Fruit fly (Drosophila melanogaster): ENCODE data around the gene brv1.

brv1 gene

dm6 chr3L:19495991-19496588, 9.8 kb upstream of the brv1 start:
- TF ChIP-seq CG2202 (tag; optimal IDR thresholded peaks at IDR 0.05) (no peak), mam (GFP tag; optimal IDR thresholded peaks at IDR 0.05) (no peak), Sin3A (optimal IDR thresholded peaks at IDR 0.05) (no peak), CG34422 (GFP tag; IDR thresholded peaks at IDR 0.05) (no peak), Chrac-16 (GFP tag; optimal IDR thresholded peaks at IDR 0.05) (no peak), Ptx1 (GFP tag; IDR thresholded peaks at IDR 0.05) (no peak), CG6175 (GFP tag; IDR thresholded peaks at IDR 0.05) (no peak), yki (optimal IDR thresholded peaks at IDR 0.05) (no peak), CG12744 (GFP tag; optimal IDR thresholded peaks at IDR 0.05) (no peak), abd-A (tag; optimal IDR thresholded peaks at IDR 0.05) (no peak), mirr (GFP tag; optimal IDR thresholded peaks at IDR 0.05) (peak; percentile 24), CG12391 (tag; optimal IDR thresholded peaks at IDR 0.05) (no peak), CG42726 (GFP tag; IDR thresholded peaks at IDR 0.05; ENCODE audit: partially characterized antibody) (no peak), CG2712 (tag; optimal IDR thresholded peaks at IDR 0.05) (no peak), CG15601 (tag; optimal IDR thresholded peaks at IDR 0.05) (no peak), danr (GFP tag; IDR thresholded peaks at IDR 0.05) (no peak), Rx (GFP tag; IDR thresholded peaks at IDR 0.05) (no peak), Eip74EF (GFP tag; optimal IDR thresholded peaks at IDR 0.05) (no peak), CG17385 (GFP tag; optimal IDR thresholded peaks at IDR 0.05) (no peak), sr (GFP tag; IDR thresholded peaks at IDR 0.05) (no peak), br (optimal IDR thresholded peaks at IDR 0.05) (no peak), ara (GFP tag; IDR thresholded peaks at IDR 0.05) (no peak), stc (GFP tag; IDR thresholded peaks at IDR 0.05) (no peak), CG10209 (GFP tag; optimal IDR thresholded peaks at IDR 0.05) (no peak), z (GFP tag; IDR thresholded peaks at IDR 0.05) (no peak), CG9727 (GFP tag; optimal IDR thresholded peaks at IDR 0.05) (no peak), tna (GFP tag; IDR thresholded peaks at IDR 0.05; ENCODE audit: partially characterized antibody) (no peak), CG5245 (GFP tag; optimal IDR thresholded peaks at IDR 0.05) (no peak), schlank (tag; optimal IDR thresholded peaks at IDR 0.05) (no peak), CG3847 (GFP tag; IDR thresholded peaks at IDR 0.05) (no peak), CG10267 (tag; optimal IDR thresholded peaks at IDR 0.05) (no peak), fd3F (GFP tag; optimal IDR thresholded peaks at IDR 0.05) (no peak), Lim3 (GFP tag; IDR thresholded peaks at IDR 0.05) (no peak), ftz-f1 (GFP tag; optimal IDR thresholded peaks at IDR 0.05) (no peak), Hand (GFP tag; optimal IDR thresholded peaks at IDR 0.05) (peak; percentile 14), CG17328 (GFP tag; IDR thresholded peaks at IDR 0.05) (no peak), PHDP (tag; optimal IDR thresholded peaks at IDR 0.05) (peak; percentile 11), CG1024 (GFP tag; IDR thresholded peaks at IDR 0.05) (no peak), CG2199 (GFP tag; IDR thresholded peaks at IDR 0.05) (no peak), CG13296 (GFP tag; optimal IDR thresholded peaks at IDR 0.05) (peak; percentile 33), CG15514 (GFP tag; optimal IDR thresholded peaks at IDR 0.05) (peak; percentile 28), ind (GFP tag; optimal IDR thresholded peaks at IDR 0.05) (no peak), CG7271 (tag; optimal IDR thresholded peaks at IDR 0.05) (no peak), HHEX (GFP tag; optimal IDR thresholded peaks at IDR 0.05) (peak; percentile 22), vvl (GFP tag; IDR thresholded peaks at IDR 0.05) (no peak), CG8290 (GFP tag; optimal IDR thresholded peaks at IDR 0.05) (no peak), CG8290 (tag; optimal IDR thresholded peaks at IDR 0.05) (peak in 1 of 2 experiments; percentile 21), CG8944 (GFP tag; optimal IDR thresholded peaks at IDR 0.05) (no peak), CG14860 (GFP tag; IDR thresholded peaks at IDR 0.05; ENCODE audit: partially characterized antibody) (no peak), odd (GFP tag; optimal IDR thresholded peaks at IDR 0.05) (peak; percentile 22), jing (GFP tag; optimal IDR thresholded peaks at IDR 0.05) (no peak), CG30020 (tag; optimal IDR thresholded peaks at IDR 0.05) (no peak)

All from whole organism, embryonic.